Fruit fly (Drosophila melanogaster) S2 (cell line): ENCODE data around the gene HDAC4.

Experiments used
- CG8478 ChIP-seq: fragments of >200 bp; optimal IDR thresholded peaks from 2 replicates; lab custom pipeline; 2018
- CTCF ChIP-seq, 2 experiments: fragments of >200 bp; optimal IDR thresholded peaks; 2 replicates each; lab custom pipeline; 2018

DNA sequence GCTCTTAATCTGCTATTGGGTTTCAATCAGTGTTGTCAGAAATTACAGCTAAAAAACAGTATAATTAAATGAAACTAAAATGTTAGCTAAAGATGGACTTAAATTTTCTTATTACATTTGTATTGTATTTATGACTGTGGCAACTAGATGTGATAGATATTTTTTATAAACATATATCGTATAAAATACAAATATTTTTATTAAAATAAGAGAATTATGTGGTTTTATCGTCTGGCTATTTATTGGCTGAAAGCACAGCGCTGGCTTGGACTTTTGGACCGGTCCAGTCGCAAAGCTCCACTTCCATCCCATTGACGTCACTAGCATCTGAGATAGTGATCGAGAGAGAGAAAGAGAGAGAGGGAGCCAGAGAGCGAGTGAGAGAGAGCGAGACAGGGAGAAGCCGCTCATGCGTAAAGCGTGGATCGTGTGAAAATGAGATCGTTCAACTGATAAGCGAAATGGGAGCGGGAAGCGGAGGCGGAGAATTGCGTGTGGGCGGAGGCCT is 34.0 kb upstream of the HDAC4 start:
- no peak for TF ChIP-seq CTCF (optimal IDR thresholded peaks at IDR 0.05; lab: Kevin White, UChicago)
- TF ChIP-seq CG8478 (lab: Kevin White, UChicago), result no peak
